Fruit fly (Drosophila melanogaster): ENCODE data around the gene Vha100-1.

Gene Vha100-1

dm6 chr3R:29094152-29094551 lies 36.8 kb upstream of the Vha100-1 start (continued):
- TF ChIP-seq HLH54F (GFP tag; optimal IDR thresholded peaks at IDR 0.05) (no peak), Atf6 (GFP tag; IDR thresholded peaks at IDR 0.05) (0 out of 2 replicates have a peak, but pooled peaks have one; percentile 7), CG16815 (GFP tag; optimal IDR thresholded peaks at IDR 0.05) (no peak), cato (GFP tag; optimal IDR thresholded peaks at IDR 0.05; ENCODE audit: borderline replicate concordance) (no peak), bcd (GFP tag; optimal IDR thresholded peaks at IDR 0.05) (no peak), CkIIα-i1 (GFP tag; IDR thresholded peaks at IDR 0.05) (no peak), HmgD (GFP tag; optimal IDR thresholded peaks at IDR 0.05) (no peak), scrt (GFP tag; optimal IDR thresholded peaks at IDR 0.05) (no peak), CG4820 (GFP tag; optimal IDR thresholded peaks at IDR 0.05) (no peak), fd96Cb (tag; optimal IDR thresholded peaks at IDR 0.05) (no peak), row (GFP tag; IDR thresholded peaks at IDR 0.05) (peak; percentile 45; the same call in 1 of the 3 replicates), CG10979 (tag; optimal IDR thresholded peaks at IDR 0.05) (no peak), ash1 (GFP tag; optimal IDR thresholded peaks at IDR 0.05) (no peak), CG16779 (GFP tag; IDR thresholded peaks at IDR 0.05) (no peak), CG10321 (GFP tag; IDR thresholded peaks at IDR 0.05) (no peak), CG11456 (GFP tag; IDR thresholded peaks at IDR 0.05) (0 out of 3 replicates have a peak, but pooled peaks have one; percentile 45), Lpt (GFP tag; optimal IDR thresholded peaks at IDR 0.05) (no peak), CG12219 (GFP tag; optimal IDR thresholded peaks at IDR 0.05) (no peak), CG2120 (GFP tag; optimal IDR thresholded peaks at IDR 0.05) (peak; percentile 23), Xbp1 (GFP tag; optimal IDR thresholded peaks at IDR 0.05) (no peak), Hand (GFP tag; optimal IDR thresholded peaks at IDR 0.05) (peak; percentile 27), cg (GFP tag; optimal IDR thresholded peaks at IDR 0.05) (no peak), nom (GFP tag; optimal IDR thresholded peaks at IDR 0.05) (peak; percentile 17), CG2712 (tag; optimal IDR thresholded peaks at IDR 0.05) (no peak), CG15011 (GFP tag; optimal IDR thresholded peaks at IDR 0.05) (no peak), nmo (GFP tag; optimal IDR thresholded peaks at IDR 0.05) (peak; percentile 6), E2f2 (GFP tag; IDR thresholded peaks at IDR 0.05) (no peak), CG18599 (GFP tag; optimal IDR thresholded peaks at IDR 0.05) (peak; percentile 58), sug (tag; optimal IDR thresholded peaks at IDR 0.05) (no peak), CG13123 (GFP tag; optimal IDR thresholded peaks at IDR 0.05) (no peak), CG11695 (GFP tag; IDR thresholded peaks at IDR 0.05) (no peak), CG17612 (GFP tag; IDR thresholded peaks at IDR 0.05) (no peak), dysf (GFP tag; IDR thresholded peaks at IDR 0.05) (peak; percentile 39; the same call in 1 of the 3 replicates), slp2 (GFP tag; optimal IDR thresholded peaks at IDR 0.05) (no peak), Mes4 (GFP tag; optimal IDR thresholded peaks at IDR 0.05) (no peak), CG4328 (GFP tag; optimal IDR thresholded peaks at IDR 0.05) (no peak), kni (GFP tag; optimal IDR thresholded peaks at IDR 0.05) (no peak), eve (GFP tag; optimal IDR thresholded peaks at IDR 0.05) (no peak), bsh (GFP tag; optimal IDR thresholded peaks at IDR 0.05) (peak in 1 of 2 experiments; percentile 45), zen2 (GFP tag; IDR thresholded peaks at IDR 0.05; ENCODE audit: partially characterized antibody) (no peak), CG4360 (GFP tag; IDR thresholded peaks at IDR 0.05) (no peak), CG10543 (GFP tag; optimal IDR thresholded peaks at IDR 0.05) (no peak), CG7556 (GFP tag; optimal IDR thresholded peaks at IDR 0.05) (peak; percentile 10), CG13894 (tag; optimal IDR thresholded peaks at IDR 0.05) (no peak), maf-S (GFP tag; optimal IDR thresholded peaks at IDR 0.05) (no peak), fd102C (GFP tag; optimal IDR thresholded peaks at IDR 0.05) (no peak), jing (GFP tag; optimal IDR thresholded peaks at IDR 0.05) (no peak), CG3065 (GFP tag; optimal IDR thresholded peaks at IDR 0.05) (no peak), Antp (GFP tag; optimal IDR thresholded peaks at IDR 0.05) (peak; percentile 16), phol (tag; optimal IDR thresholded peaks at IDR 0.05) (no peak), Lim3 (GFP tag; IDR thresholded peaks at IDR 0.05) (no peak)
